Worm (Caenorhabditis elegans): Measurements from ENCODE around the gene hpo-40.

DNA sequence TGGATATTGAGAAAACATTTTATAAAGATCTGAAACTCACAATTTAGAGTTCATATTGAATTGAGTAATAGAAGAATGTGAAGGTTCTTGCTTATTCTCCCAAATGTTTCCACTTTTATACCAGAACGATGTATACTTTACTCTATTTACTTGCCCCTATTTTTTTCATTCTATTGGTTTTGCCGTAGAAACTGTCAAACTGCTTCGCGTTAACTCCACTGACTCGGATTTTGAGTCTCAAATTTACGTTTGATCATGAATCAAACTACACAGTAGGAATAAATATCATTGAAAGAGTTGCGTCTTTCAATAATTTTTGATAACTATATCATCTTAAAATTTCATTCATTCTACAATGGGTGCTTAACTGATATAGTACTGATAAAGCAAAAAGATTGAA is 27.1 kb downstream of the hpo-40 start, which contains the start of gene fipr-8:
- TF ChIP-seq cog-1 (tag; optimal IDR thresholded peaks at IDR 0.05) = no peak
- TF ChIP-seq ref-1 (GFP tag; conservative IDR thresholded peaks at IDR 0.05) = no peak
- TF ChIP-seq ztf-29 (GFP tag; IDR thresholded peaks at IDR 0.05) = no peak
- TF ChIP-seq klf-2 (GFP tag; conservative IDR thresholded peaks at IDR 0.05) = no peak
- TF ChIP-seq T22C8.4 (GFP tag; IDR thresholded peaks at IDR 0.05) = no peak

Measured in whole organism, midembryonic.